Worm (Caenorhabditis elegans) whole organism, L4 larva: ENCODE results near the gene cpt-4.

Experiments
- F49E8.2 ChIP-seq: sonication (generic microtip); optimal IDR thresholded peaks from 2 replicates; lab custom pipeline; 2016; ENCODE audit warnings: missing compliant biosample characterization, mild to moderate bottlenecking, missing genetic modification characterization, borderline replicate concordance
- R02D3.7 ChIP-seq: fragments of 150-350 bp; sonication (generic microtip); optimal IDR thresholded peaks from 3 replicates; lab custom pipeline; 2014; ENCODE audit warnings: missing biosample characterization, missing genetic modification characterization
- ceh-82 ChIP-seq: sonication (generic microtip); optimal IDR thresholded peaks from 2 replicates; lab custom pipeline; 2017; ENCODE audit warnings: missing biosample characterization, missing genetic modification characterization
- daf-12 ChIP-seq: fragments of 150-350 bp; optimal IDR thresholded peaks from 2 replicates; lab custom pipeline; 2014; ENCODE audit warnings: missing biosample characterization, missing genetic modification reagents, missing genetic modification characterization
- dmd-8 ChIP-seq: fragments of 200-800 bp; sonication (Bioruptor generic); IDR thresholded peaks from 2 replicates; pipeline ENCODE4 v1.3.6; 2022; ENCODE audit warnings: missing genetic modification characterization, missing compliant biosample characterization
- hlh-11 ChIP-seq: fragments of 200-800 bp; sonication (Bioruptor generic); optimal IDR thresholded peaks from 2 replicates; lab custom pipeline; 2018; ENCODE audit warnings: mild to moderate bottlenecking, missing genetic modification characterization, missing compliant biosample characterization
- lin-39 ChIP-seq: fragments of 150-350 bp; optimal IDR thresholded peaks from 2 replicates; lab custom pipeline; 2014; ENCODE audit warnings: missing biosample characterization, missing genetic modification reagents, missing genetic modification characterization
- nhr-102 ChIP-seq: sonication (generic microtip); optimal IDR thresholded peaks from 2 replicates; lab custom pipeline; 2016; ENCODE audit warnings: mild to moderate bottlenecking, missing genetic modification characterization, moderate library complexity, missing compliant biosample characterization
- nhr-76 ChIP-seq: fragments of 150-350 bp; optimal IDR thresholded peaks from 2 replicates; lab custom pipeline; 2014; ENCODE audit warnings: missing biosample characterization, missing genetic modification characterization
- pha-4 ChIP-seq, 2 experiments: fragments of 150-350 bp in 1 of 2; fragments of 200-800 bp in 1 of 2; sonication (Bioruptor generic) in 1 of 2; IDR thresholded peaks in 1 of 2; optimal IDR thresholded peaks in 1 of 2; 2 replicates each; pipeline versions ENCODE4 v1.3.6 to Lab custom; 2014 to 2022; ENCODE audit warnings: missing genetic modification characterization in 2 of 2, missing genetic modification reagents in 2 of 2, missing biosample characterization in 1 of 2, missing compliant biosample characterization in 1 of 2
- ztf-11 ChIP-seq: fragments of 150-350 bp; optimal IDR thresholded peaks from 2 replicates; lab custom pipeline; 2014; ENCODE audit warnings: missing biosample characterization, missing genetic modification characterization

DNA sequence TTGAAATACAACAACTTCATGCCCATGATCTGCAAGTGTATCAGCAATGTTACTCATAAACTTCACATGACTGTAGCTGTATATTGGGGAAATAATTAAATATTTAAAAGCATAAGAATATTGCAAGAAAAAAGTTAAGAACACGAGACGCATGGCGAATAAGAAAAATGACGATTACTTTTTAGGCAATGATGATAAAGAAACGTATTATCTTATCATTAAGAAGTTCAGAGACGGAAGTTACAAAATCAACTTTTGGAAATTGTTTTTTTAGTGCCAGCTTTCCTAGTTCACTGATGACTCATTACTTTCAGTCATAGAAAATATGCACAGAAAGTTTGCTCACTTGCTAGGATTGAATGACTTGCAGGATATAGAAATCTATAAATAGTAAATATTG is 27.1 kb downstream of the cpt-4 start, which contains the start of gene ugt-7:
- no peak for TF ChIP-seq nhr-76 (tag; lab: Kevin White, UChicago)
- no peak for TF ChIP-seq ztf-11
- no peak for TF ChIP-seq hlh-11
- no peak for TF ChIP-seq daf-12 (tag; lab: Kevin White, UChicago)
- no peak for TF ChIP-seq ceh-82 (tag; lab: Kevin White, UChicago)
- no peak for TF ChIP-seq F49E8.2 (tag; lab: Kevin White, UChicago)
- TF ChIP-seq nhr-102 (tag; lab: Kevin White, UChicago): no peak
- TF ChIP-seq R02D3.7 (tag; lab: Kevin White, UChicago): no peak
- no peak for TF ChIP-seq lin-39 (tag; lab: Kevin White, UChicago)
- no peak for TF ChIP-seq dmd-8 (GFP tag; lab: Robert Waterston, UW)
- TF ChIP-seq pha-4 (GFP tag; IDR thresholded peaks at IDR 0.05; lab: Robert Waterston, UW): no peak
- TF ChIP-seq pha-4 (tag; optimal IDR thresholded peaks at IDR 0.05; lab: Kevin White, UChicago): no peak
